Worm (Caenorhabditis elegans): ENCODE results near the gene delm-1.

delm-1 gene

DNA sequence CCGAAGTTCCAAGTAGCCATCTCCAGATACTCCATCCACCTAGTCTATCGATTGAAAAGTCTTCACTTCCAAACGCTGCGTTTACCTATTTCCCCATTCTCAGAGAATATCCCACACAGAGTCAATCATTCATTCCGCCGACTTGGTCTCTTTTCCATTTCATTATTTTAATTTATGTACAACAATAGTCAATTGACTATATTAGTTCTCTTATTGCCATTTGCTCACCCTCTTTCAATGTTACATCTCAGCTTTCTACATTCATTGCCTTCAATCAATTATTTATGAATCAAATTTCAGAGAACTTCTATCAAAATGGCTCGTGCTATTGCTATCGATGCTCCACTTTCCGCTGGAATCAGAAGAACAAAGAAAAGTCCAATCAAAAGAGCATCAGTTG is 26.6 kb downstream of the delm-1 start, which contains the start of gene aly-1:
aly-1 (plus strand) TSS at position 301 of the 400 bp plus-strand sequence.
- no peak for TF ChIP-seq ztf-7 (tag; optimal IDR thresholded peaks at IDR 0.05)
- TF ChIP-seq daf-8 (GFP tag; IDR thresholded peaks at IDR 0.05) = no peak
- TF ChIP-seq nhr-111 (GFP tag; optimal IDR thresholded peaks at IDR 0.05) = no peak
- TF ChIP-seq snpc-4 (tag; optimal IDR thresholded peaks at IDR 0.05) = no peak
- no peak for TF ChIP-seq nhr-11 (tag; optimal IDR thresholded peaks at IDR 0.05)
- no peak for TF ChIP-seq daf-16 (GFP tag; optimal IDR thresholded peaks at IDR 0.05)
- TF ChIP-seq daf-16 (tag; optimal IDR thresholded peaks at IDR 0.05) = no peak
- TF ChIP-seq nhr-42 (GFP tag; IDR thresholded peaks at IDR 0.05) = no peak
- TF ChIP-seq ZK546.5 (tag; optimal IDR thresholded peaks at IDR 0.05) = no peak
- TF ChIP-seq zip-2 (tag; optimal IDR thresholded peaks at IDR 0.05) = no peak
- no peak for TF ChIP-seq tra-1 (GFP tag; IDR thresholded peaks at IDR 0.05)
- TF ChIP-seq aha-1 (tag) = no peak
- TF ChIP-seq ceh-28 (tag; optimal IDR thresholded peaks at IDR 0.05) = no peak
- TF ChIP-seq Y75B8A.6 (GFP tag; IDR thresholded peaks at IDR 0.05) = no peak
- no peak for TF ChIP-seq zip-11 (GFP tag; IDR thresholded peaks at IDR 0.05)

ce11 chrIV:9107464-9107863 is 27.8 kb downstream of the delm-1 start:
- TF ChIP-seq nhr-42 (GFP tag; IDR thresholded peaks at IDR 0.05) (no peak), saeg-2 (GFP tag; IDR thresholded peaks at IDR 0.05) (no peak), ceh-82 (tag; optimal IDR thresholded peaks at IDR 0.05) (no peak), nhr-10 (tag; optimal IDR thresholded peaks at IDR 0.05) (no peak), gei-8 (GFP tag; optimal IDR thresholded peaks at IDR 0.05) (no peak), hlh-30 (tag; optimal IDR thresholded peaks at IDR 0.05; ENCODE audit: insufficient read depth) (peak; percentile 26), ZK546.5 (tag; optimal IDR thresholded peaks at IDR 0.05) (no peak), nhr-25 (tag; optimal IDR thresholded peaks at IDR 0.05; ENCODE audit: borderline replicate concordance, insufficient read depth) (no peak), pqm-1 (tag; optimal IDR thresholded peaks at IDR 0.05) (peak; percentile 22), tag-97 (GFP tag; IDR thresholded peaks at IDR 0.05) (no peak), zip-11 (GFP tag; IDR thresholded peaks at IDR 0.05) (no peak), spr-1 (tag; optimal IDR thresholded peaks at IDR 0.05) (no peak), R02D3.7 (tag; optimal IDR thresholded peaks at IDR 0.05) (no peak), T20F7.1 (GFP tag; optimal IDR thresholded peaks at IDR 0.05) (peak; percentile 33), zfp-3 (GFP tag; conservative IDR thresholded peaks at IDR 0.05) (no peak), ceh-28 (tag; optimal IDR thresholded peaks at IDR 0.05) (peak; percentile 13), nhr-28 (tag; optimal IDR thresholded peaks at IDR 0.05) (peak; percentile 30), zag-1 (tag; optimal IDR thresholded peaks at IDR 0.05) (no peak), Y75B8A.6 (GFP tag; IDR thresholded peaks at IDR 0.05) (no peak), F10B5.3 (tag; optimal IDR thresholded peaks at IDR 0.05) (no peak), mdt-29 (GFP tag; IDR thresholded peaks at IDR 0.05) (no peak), hmg-1.1 (GFP tag; IDR thresholded peaks at IDR 0.05) (no peak), Y48G9A.11 (GFP tag; IDR thresholded peaks at IDR 0.05) (no peak), egl-43 (GFP tag; IDR thresholded peaks at IDR 0.05) (no peak), nhr-41 (GFP tag; IDR thresholded peaks at IDR 0.05) (no peak), Y105C5A.15 (GFP tag; IDR thresholded peaks at IDR 0.05) (no peak), aly-2 (tag; optimal IDR thresholded peaks at IDR 0.05) (no peak), attf-4 (tag; optimal IDR thresholded peaks at IDR 0.05) (no peak), mxl-2 (GFP tag; conservative IDR thresholded peaks at IDR 0.05) (no peak), nhr-11 (tag; optimal IDR thresholded peaks at IDR 0.05) (no peak), nhr-76 (tag; optimal IDR thresholded peaks at IDR 0.05) (no peak), zfp-2 (tag; optimal IDR thresholded peaks at IDR 0.05) (no peak), ces-1 (GFP tag; optimal IDR thresholded peaks at IDR 0.05) (no peak), nhr-77 (tag; optimal IDR thresholded peaks at IDR 0.05) (no peak), snpc-4 (tag; optimal IDR thresholded peaks at IDR 0.05) (no peak), lin-1 (GFP tag; IDR thresholded peaks at IDR 0.05) (no peak), set-16 (GFP tag; IDR thresholded peaks at IDR 0.05) (no peak), daf-8 (GFP tag; IDR thresholded peaks at IDR 0.05) (no peak), dmd-8 (GFP tag; IDR thresholded peaks at IDR 0.05) (no peak), T26A8.4 (GFP tag; IDR thresholded peaks at IDR 0.05) (no peak), dve-1 (tag; optimal IDR thresholded peaks at IDR 0.05; ENCODE audit: insufficient read depth) (peak; percentile 30), hlh-11 (tag; optimal IDR thresholded peaks at IDR 0.05) (no peak), ctbp-1 (GFP tag; IDR thresholded peaks at IDR 0.05) (no peak), snpc-1.2 (GFP tag; IDR thresholded peaks at IDR 0.05) (no peak)

Data from whole organism, L4 larva.